Worm (Caenorhabditis elegans) whole organism, L4/young adult: ENCODE results near the gene mfn-1.

Experiments
- W03F9.2 ChIP-seq: fragments of 150-350 bp; optimal IDR thresholded peaks from 2 replicates; lab custom pipeline; 2014; ENCODE audit warnings: missing biosample characterization, missing genetic modification characterization
- dao-5 ChIP-seq: sonication (generic microtip); optimal IDR thresholded peaks from 2 replicates; lab custom pipeline; 2016; ENCODE audit warnings: missing genotype, missing genetic modification characterization, moderate library complexity, missing compliant biosample characterization
- him-1 ChIP-seq: sonication (generic microtip); optimal IDR thresholded peaks from 2 replicates; lab custom pipeline; 2016; ENCODE audit warnings: missing genotype, missing genetic modification reagents, missing genetic modification characterization, missing compliant biosample characterization

Gene mfn-1

DNA sequence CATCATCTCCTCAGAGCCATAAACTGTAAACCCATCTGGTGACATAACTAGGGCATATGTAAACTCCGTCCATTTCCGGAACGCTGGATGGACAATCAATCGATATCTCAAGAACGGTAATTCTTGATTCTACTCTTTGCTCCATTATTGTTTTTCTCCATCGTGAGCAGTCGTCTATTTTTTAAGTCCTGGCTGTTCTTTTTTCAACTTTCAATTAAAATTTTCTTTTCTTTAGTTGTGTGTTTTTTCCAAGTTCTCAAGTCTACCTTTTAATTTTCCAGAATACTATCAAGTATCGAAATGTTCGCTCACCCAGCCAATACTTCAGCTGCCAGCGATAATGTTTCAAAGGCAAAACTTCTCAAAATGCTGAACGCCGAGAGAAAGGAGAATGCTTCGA is 37.9 kb downstream of the mfn-1 start, which contains the start of gene C05D12.5:
Gene C05D12.5, plus strand, starts transcription at position 301 of the 400 bp plus-strand sequence.
- TF ChIP-seq him-1 (tag; lab: Kevin White, UChicago) = no peak
- no peak for TF ChIP-seq W03F9.2 (tag; lab: Kevin White, UChicago)
- no peak for TF ChIP-seq dao-5 (tag; lab: Kevin White, UChicago)

DNA sequence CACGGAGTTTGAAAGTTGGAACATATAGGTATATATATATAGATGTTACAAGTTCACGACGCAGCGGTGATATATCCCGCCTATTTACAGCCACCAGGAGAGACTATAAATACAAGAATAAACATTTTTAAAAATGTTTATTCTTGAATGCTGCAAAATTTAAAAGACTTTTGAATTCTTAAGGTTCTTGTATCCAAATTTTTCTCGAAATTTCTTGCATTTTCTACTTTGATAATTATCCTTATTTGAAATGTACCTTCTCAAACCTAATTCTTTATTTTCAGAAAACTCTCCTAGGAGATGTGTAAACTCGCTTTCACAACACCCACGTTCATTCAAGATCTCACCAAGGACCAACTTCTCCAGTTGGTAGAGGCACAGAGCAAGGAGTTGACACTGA is 40.2 kb downstream of the mfn-1 start, which contains the start of gene C05D12.4:
Gene C05D12.4, plus strand, starts transcription at position 301 of the 400 bp plus-strand sequence.
- no peak for TF ChIP-seq W03F9.2 (tag; lab: Kevin White, UChicago)
- no peak for TF ChIP-seq him-1 (tag; lab: Kevin White, UChicago)
- no peak for TF ChIP-seq dao-5 (tag; lab: Kevin White, UChicago)

ce11 chrII:11428599-11428998 is 43.2 kb downstream of the mfn-1 start:
- TF ChIP-seq W03F9.2 (tag; lab: Kevin White, UChicago) (no peak), dao-5 (tag; lab: Kevin White, UChicago) (no peak)

- TF ChIP-seq dao-5 (tag; lab: Kevin White, UChicago) = no peak
- no peak for TF ChIP-seq him-1 (tag; lab: Kevin White, UChicago)
- no peak for TF ChIP-seq W03F9.2 (tag; lab: Kevin White, UChicago)
Measured at ce11 chrII:11427322-11427721, 44.5 kb downstream of the mfn-1 start.

DNA sequence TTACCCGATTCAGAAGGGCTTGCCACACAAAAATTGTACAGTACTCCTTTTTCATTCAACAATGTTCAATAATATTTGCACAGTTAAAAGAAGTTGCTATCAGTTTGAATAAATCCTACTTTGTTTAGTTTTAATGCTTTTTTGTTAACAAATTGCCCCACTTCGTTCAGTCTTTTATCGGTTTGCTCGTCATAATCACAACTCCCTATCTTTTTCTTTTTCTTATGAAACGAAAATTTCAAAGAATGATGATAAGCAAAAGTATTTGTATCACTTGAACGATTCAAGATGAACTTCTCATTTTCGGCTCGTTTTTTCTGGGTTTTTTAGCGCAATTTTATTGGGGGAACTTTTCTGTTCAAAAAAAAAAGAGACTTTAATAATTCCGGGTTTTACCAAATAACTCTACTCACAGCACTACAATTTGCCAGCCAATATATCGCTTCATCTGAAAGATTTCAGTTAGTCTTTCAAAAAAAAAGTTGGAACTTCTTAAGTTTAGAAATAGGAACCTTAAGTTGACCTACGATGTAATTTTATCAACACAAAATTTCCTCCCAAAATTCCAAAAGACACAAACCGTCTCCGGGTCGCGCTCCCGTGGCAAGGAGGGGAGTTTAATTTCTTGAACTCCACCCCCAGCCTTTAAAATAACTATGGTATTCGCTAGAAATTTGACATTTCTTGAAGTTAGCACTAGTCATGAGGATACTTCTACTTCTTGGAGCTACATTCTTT is 47.1 kb downstream of the mfn-1 start, which contains the start of gene C05D12.3:
Gene C05D12.3, plus strand, starts transcription at position 688 of the 738 bp plus-strand sequence.
- TF ChIP-seq dao-5 (tag; lab: Kevin White, UChicago) = no peak
- TF ChIP-seq W03F9.2 (tag; lab: Kevin White, UChicago) = no peak
- TF ChIP-seq him-1 (tag; lab: Kevin White, UChicago) = no peak

- no peak for TF ChIP-seq W03F9.2 (tag; lab: Kevin White, UChicago)
- TF ChIP-seq him-1 (tag; lab: Kevin White, UChicago) = no peak
- TF ChIP-seq dao-5 (tag; lab: Kevin White, UChicago) = no peak
Measured at ce11 chrII:11424032-11424431, 47.8 kb downstream of the mfn-1 start.
